Worm (Caenorhabditis elegans): ENCODE measurements around the gene str-255.

DNA sequence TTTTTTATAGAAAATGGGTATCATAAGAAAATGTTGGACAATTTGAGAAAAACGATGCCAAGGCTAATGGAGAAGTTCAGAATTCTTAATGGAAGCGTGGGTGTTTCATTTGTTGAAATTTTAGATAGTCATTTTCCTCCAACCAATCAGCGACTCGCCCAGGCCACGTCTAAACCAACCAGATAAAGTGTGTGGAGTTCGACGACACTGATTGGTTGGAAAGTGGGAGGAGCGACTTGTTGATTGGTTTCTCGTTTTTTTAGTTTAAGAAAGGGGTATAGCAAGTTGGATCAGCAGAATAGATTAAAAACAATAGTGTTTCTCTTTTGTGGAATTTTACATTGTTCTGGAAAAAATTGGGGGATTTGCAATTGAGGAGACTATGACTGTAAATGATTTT is 43.9 kb upstream of the str-255 start:
- TF ChIP-seq unc-55 (GFP tag; optimal IDR thresholded peaks at IDR 0.05) (no peak), zag-1 (tag; optimal IDR thresholded peaks at IDR 0.05) (no peak), ceh-16 (tag; optimal IDR thresholded peaks at IDR 0.05) (no peak), nhr-6 (tag; optimal IDR thresholded peaks at IDR 0.05) (no peak), lin-13 (GFP tag; optimal IDR thresholded peaks at IDR 0.05) (no peak), unc-39 (tag; optimal IDR thresholded peaks at IDR 0.05) (no peak), sem-4 (tag; optimal IDR thresholded peaks at IDR 0.05) (no peak), sma-9 (GFP tag; optimal IDR thresholded peaks at IDR 0.05) (no peak), sma-9 (tag; optimal IDR thresholded peaks at IDR 0.05) (no peak), nhr-11 (tag; optimal IDR thresholded peaks at IDR 0.05) (no peak), elt-3 (tag; optimal IDR thresholded peaks at IDR 0.05) (no peak), C34F6.9 (tag; optimal IDR thresholded peaks at IDR 0.05) (no peak), gmeb-1 (tag; optimal IDR thresholded peaks at IDR 0.05) (no peak), lin-39 (tag; optimal IDR thresholded peaks at IDR 0.05) (no peak), nhr-237 (tag; optimal IDR thresholded peaks at IDR 0.05) (no peak)

Data from whole organism, L2 larva.